Fruit fly (Drosophila melanogaster) Kc167 (cell line): ENCODE data around the gene Osi21.

Source experiments
- Myc ChIP-seq: fragments of >200 bp; optimal IDR thresholded peaks from 2 replicates; lab custom pipeline; 2017; ENCODE audit warnings: missing external identifiers
- Sin3A ChIP-seq: fragments of >200 bp; optimal IDR thresholded peaks from 2 replicates; lab custom pipeline; 2018; ENCODE audit warnings: missing external identifiers
- h ChIP-seq: fragments of >200 bp; optimal IDR thresholded peaks from 3 replicates; lab custom pipeline; 2018; ENCODE audit warnings: missing external identifiers
- insv ChIP-seq: fragments of >200 bp; optimal IDR thresholded peaks from 3 replicates; lab custom pipeline; 2018; ENCODE audit warnings: missing external identifiers
- psq ChIP-seq: fragments of >200 bp; optimal IDR thresholded peaks from 2 replicates; lab custom pipeline; 2017; ENCODE audit warnings: missing external identifiers
- ttk ChIP-seq: sonication (Bioruptor generic); optimal IDR thresholded peaks from 2 replicates; lab custom pipeline; 2017; ENCODE audit warnings: missing external identifiers

Gene Osi21

DNA sequence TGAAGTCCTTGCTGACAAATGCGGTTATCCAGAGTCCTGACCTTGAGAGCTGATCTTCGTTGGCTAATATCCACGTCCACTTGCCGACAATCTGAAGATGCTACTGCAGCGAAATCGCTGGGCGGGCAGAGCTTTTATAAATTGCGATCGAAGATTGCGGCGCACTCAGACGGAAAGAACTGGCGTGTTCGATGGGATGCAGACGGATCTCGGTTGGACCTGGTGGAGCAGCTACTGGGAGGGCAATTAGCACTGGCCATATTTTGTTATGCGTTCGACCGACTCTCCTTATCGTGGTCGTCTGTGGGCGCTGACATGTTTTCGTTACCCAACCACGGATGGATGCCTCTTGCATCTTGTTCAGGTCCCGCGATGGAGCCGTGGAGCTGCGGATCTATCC lies at the start of gene Osi21:
Gene Osi21 (minus strand): TSS at position 101 of the 400 bp plus-strand sequence.
- TF ChIP-seq h (no peak), Sin3A (lab: Kevin White, UChicago) (no peak), psq (lab: Kevin White, UChicago) (no peak), Myc (lab: Kevin White, UChicago) (no peak), insv (lab: Kevin White, UChicago) (no peak), ttk (lab: Kevin White, UChicago) (no peak)

DNA sequence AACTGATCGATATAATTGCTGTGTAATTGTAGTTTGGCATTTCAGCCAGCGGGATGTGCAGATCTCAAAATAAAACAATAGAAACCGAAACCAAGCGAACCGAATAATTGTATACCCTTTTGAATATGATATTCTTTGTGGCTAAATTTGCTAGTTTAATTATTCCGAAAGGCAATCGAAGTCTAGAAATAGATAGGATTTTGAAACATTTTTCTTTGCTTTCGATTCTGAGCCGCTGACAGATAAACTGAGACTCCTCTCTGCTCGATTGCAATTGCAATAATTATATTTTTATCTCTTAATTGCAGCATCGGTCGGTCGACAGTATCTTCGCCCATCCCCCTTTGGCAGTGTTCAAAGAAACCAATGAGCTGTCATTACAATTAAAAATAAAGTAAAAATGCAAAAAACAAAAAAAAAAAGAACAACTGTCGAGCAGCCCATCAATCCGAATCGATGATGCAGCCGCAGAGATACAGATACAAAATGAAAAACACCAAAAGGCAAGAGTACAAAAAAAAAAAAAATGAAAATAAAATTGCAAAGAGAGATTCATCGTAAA lies 47.6 kb upstream of the Osi21 start:
- TF ChIP-seq ttk (lab: Kevin White, UChicago), result no peak
- TF ChIP-seq h, result no peak
- no peak for TF ChIP-seq Myc (lab: Kevin White, UChicago)
- no peak for TF ChIP-seq insv (lab: Kevin White, UChicago)
- no peak for TF ChIP-seq psq (lab: Kevin White, UChicago)
- TF ChIP-seq Sin3A (lab: Kevin White, UChicago), result no peak

DNA sequence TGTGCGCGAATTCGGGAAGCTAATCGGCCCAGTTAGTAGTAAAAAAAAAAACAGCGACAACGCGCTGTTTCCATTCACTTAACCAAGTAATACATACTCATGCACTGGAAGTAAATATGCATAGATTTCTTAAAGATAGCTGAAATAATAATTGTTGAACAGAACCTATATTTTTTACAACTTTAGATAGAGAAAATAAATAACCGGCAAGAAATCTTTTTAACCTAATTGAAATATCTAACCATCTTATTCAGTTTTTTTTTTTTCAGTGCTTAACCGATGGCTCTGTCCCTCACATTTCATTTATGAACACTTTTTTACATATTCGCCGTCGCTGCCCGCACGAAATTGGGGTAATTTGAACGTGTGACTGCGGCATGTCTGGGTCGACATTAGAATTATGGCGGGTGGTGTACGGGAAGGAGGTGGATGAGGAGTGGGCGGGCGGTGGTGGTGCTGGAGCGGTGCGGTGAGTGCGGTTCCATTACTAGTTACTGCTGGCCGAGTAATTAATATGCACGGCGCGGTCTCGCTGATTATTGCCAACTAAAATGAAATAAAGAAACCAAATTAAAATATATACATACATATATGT lies 46.3 kb upstream of the Osi21 start:
- no peak for TF ChIP-seq insv (lab: Kevin White, UChicago)
- no peak for TF ChIP-seq Sin3A (lab: Kevin White, UChicago)
- TF ChIP-seq ttk (lab: Kevin White, UChicago), result no peak
- TF ChIP-seq h, result no peak
- no peak for TF ChIP-seq psq (lab: Kevin White, UChicago)
- TF ChIP-seq Myc (lab: Kevin White, UChicago), result no peak

DNA sequence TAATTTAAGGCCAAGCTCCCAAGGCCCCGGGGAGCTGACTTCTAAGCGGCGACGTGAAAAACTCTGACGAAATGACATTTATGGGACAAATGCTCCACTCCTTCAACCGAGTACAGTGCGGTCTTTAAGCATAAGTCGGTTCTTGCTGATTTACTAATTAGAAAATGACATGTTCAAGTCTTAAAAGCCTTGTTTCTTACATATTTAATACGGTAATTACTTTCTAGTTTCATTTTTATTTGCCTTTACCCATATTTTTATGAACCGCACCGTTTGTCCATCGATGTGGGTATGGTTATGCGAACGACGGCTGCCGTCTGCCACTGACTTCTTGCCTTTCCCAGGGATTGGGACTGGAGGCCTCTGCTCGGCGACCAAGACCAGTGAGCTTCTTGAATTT lies 42.9 kb upstream of the Osi21 start:
- TF ChIP-seq Myc (lab: Kevin White, UChicago) (no peak), h (no peak), Sin3A (lab: Kevin White, UChicago) (no peak)

DNA sequence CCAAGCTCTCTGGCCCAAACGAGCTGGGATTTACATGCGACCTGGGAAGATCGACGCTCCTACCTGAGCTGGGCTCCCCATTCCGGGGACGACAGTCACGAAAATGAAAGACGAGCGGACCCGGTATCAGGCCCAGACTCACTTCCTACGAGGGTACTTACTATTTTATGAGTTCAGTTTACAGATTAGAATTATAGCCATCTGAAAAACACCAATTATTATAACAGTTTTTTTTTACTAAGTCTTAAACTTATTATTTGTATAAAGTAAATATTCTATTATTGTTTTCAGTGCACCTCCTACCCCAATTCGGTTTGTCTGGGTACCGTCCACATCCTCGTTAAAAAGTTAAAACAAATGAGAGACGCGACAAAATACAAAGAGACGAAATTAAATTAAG lies 40.9 kb upstream of the Osi21 start:
- no peak for TF ChIP-seq Myc (lab: Kevin White, UChicago)
- no peak for TF ChIP-seq ttk (lab: Kevin White, UChicago)
- TF ChIP-seq insv (lab: Kevin White, UChicago), result no peak
- no peak for TF ChIP-seq h
- no peak for TF ChIP-seq psq (lab: Kevin White, UChicago)
- TF ChIP-seq Sin3A (lab: Kevin White, UChicago), result no peak

DNA sequence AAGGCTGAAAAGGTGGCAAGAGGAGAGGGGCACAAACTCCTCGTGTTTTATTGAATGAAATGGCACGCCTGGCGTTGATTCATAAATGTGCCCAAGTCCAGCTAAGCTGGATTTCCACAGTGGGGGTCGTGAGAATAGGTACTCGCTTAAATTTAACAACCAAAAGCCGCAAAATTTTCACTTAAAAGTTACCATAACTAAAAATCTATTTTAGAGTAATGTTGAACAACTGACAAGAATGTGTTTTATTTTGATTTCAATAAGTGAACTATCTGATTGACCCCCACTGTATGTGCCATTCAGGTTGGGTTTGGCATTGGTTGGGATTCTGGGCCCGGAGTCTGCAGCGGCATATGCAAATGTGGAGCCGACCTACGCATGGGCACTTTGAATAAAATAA lies 38.4 kb upstream of the Osi21 start:
- TF ChIP-seq Sin3A (lab: Kevin White, UChicago) (no peak), insv (lab: Kevin White, UChicago) (no peak), psq (lab: Kevin White, UChicago) (no peak), h (no peak), ttk (lab: Kevin White, UChicago) (no peak)

DNA sequence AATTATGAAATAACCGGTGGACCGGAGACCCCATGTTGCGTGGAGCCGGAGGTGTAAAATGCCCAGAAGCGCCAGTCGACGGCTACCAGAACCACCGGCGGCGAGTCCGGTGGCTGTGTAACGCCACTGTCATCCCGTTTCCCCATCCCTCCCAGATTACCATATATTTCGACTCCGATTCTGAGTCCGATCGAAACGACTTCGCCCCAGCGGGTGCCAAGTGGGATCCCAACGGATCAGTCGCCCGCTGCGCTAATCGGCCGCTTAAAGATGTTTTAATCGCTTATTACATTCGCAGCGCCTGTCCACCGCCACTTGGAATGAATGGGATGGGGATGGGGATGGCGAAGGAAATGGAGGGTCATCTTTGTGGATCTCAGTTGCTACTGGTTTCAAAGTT lies 37.3 kb upstream of the Osi21 start:
- TF ChIP-seq h, result no peak
- no peak for TF ChIP-seq insv (lab: Kevin White, UChicago)
- TF ChIP-seq psq (lab: Kevin White, UChicago), result no peak
- TF ChIP-seq Sin3A (lab: Kevin White, UChicago), result no peak
- TF ChIP-seq Myc (lab: Kevin White, UChicago), result no peak
- no peak for TF ChIP-seq ttk (lab: Kevin White, UChicago)

DNA sequence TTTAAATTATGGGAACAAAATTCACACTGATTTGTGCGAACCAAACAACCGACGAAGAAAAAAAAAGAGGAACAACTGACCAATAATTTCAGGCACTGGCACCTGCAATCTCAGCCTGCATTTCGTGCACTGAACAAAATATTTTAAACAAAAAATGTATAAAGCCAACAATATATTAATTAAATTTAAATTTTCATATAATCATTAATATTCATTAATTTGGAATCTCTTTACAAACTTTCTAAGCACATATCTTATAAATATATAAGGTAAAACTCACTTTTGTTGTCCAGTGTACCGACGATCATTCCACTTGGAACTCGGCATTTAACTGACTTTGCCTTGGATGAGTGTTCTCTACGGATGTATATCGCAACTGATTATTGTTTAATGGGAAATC lies 36.6 kb upstream of the Osi21 start:
- TF ChIP-seq h (no peak), Sin3A (lab: Kevin White, UChicago) (no peak), insv (lab: Kevin White, UChicago) (no peak), ttk (lab: Kevin White, UChicago) (no peak), psq (lab: Kevin White, UChicago) (no peak), Myc (lab: Kevin White, UChicago) (no peak)

DNA sequence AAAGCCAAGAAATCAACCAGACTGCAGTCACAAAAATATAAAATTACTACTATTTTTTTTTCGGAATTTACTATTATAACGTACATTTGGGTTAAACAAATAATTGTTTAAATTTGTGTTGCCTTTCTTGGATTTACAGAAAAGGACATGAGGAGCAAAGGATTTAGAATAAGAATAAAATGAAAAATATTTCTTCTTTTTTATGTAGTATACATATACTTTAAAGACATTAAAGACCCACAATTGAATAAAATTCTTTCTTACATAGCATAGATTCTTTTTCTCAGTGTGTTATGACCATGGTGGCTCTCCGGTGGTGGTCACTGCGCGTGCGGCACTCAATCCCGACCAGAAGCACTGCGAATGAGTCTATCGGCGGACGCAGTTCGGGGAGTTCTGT lies 33.7 kb upstream of the Osi21 start:
- TF ChIP-seq Sin3A (lab: Kevin White, UChicago) (no peak), psq (lab: Kevin White, UChicago) (no peak), Myc (lab: Kevin White, UChicago) (no peak), ttk (lab: Kevin White, UChicago) (no peak)

DNA sequence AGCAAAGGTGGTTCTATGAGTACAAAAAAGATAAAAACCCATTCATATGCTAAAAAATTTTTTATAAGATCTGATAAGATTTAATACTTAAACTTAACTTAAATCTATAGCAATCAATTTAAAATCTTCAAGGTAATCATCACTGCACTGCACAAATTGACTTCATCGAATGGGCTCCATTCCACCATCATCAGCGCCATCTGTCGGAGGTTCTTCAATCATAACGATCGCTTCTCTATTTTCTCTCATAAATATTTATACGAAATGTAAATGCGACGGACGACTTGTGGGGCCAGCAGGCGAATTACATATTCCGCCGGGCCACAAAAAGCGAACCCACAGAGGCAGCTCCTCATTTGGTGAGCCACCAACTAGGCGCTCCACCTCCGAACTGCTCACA lies 33.0 kb upstream of the Osi21 start:
- no peak for TF ChIP-seq Myc (lab: Kevin White, UChicago)
- no peak for TF ChIP-seq insv (lab: Kevin White, UChicago)
- TF ChIP-seq ttk (lab: Kevin White, UChicago), result no peak
- TF ChIP-seq psq (lab: Kevin White, UChicago), result no peak

DNA sequence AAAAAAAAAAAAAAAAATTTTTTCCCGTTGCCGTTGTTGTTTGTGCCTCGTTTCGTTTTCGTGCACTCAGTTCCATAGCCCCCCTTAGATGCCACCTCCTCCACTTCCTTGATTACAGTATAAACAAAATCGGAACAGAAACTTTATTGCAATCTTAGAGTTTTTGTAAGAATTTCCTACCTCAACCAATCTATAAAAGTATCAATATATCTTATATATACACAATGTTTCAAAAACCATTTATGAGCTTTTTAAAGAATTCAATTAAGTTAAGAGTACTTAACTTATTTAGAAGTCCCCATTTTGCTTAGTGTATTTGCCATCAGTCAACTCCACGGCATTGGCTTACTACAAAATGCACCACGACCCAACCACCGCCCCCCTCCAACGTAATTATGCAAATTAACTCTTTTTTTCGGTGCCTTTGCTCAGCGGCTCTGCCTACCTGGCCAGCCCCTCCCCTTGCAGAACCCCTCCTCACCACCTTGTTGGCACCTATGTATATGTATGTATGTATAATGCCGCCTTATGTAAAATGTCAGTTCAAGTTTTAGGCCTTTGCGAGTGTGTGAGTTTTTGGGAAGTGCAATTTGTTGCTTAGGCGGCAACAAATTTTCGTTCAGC lies 32.3 kb upstream of the Osi21 start:
- no peak for TF ChIP-seq insv (lab: Kevin White, UChicago)
- TF ChIP-seq Myc (lab: Kevin White, UChicago), result no peak
- TF ChIP-seq h, result no peak
- TF ChIP-seq ttk (lab: Kevin White, UChicago), result no peak

DNA sequence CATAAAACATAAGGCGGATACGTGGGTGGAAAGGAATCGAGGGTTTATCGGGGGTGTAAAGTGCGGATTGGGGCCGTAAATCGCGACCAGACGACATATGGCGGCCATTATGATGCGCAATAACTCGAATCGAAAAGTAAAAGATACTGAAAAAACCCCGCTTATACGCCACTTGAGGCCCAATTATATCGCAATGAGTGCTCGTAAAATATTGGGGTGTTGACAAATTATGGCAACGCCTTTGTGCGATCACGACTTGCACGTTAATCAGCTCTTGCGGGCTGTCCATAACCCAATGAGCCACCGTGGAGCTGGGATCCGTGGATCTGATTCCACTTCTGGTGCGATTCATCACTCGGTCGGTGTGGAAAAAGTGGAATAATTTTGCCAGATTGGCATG lies 24.3 kb upstream of the Osi21 start:
- TF ChIP-seq Sin3A (lab: Kevin White, UChicago), result no peak
- no peak for TF ChIP-seq insv (lab: Kevin White, UChicago)
- no peak for TF ChIP-seq ttk (lab: Kevin White, UChicago)
- TF ChIP-seq psq (lab: Kevin White, UChicago), result no peak
- TF ChIP-seq h, result no peak
- TF ChIP-seq Myc (lab: Kevin White, UChicago), result no peak
